Worm (Caenorhabditis elegans) whole organism, young adult: Measurements from ENCODE around the gene insc-1.

Experiments
- F37B4.10 ChIP-seq: fragments of 200-800 bp; sonication (Bioruptor generic); IDR thresholded peaks from 2 replicates; pipeline ENCODE4 v1.3.6; 2022; ENCODE audit warnings: missing genetic modification characterization, missing compliant biosample characterization
- Y53G8AR.9 ChIP-seq: fragments of 200-800 bp; sonication (Bioruptor generic); conservative IDR thresholded peaks from 2 replicates; pipeline ENCODE4 v1.3.6; 2022; ENCODE audit warnings: missing genetic modification reagents, missing genetic modification characterization, missing compliant biosample characterization
- Y95B8A.8 ChIP-seq: fragments of 200-800 bp; sonication (Bioruptor generic); IDR thresholded peaks from 2 replicates; pipeline ENCODE4 v1.3.6; 2022; ENCODE audit warnings: missing genetic modification reagents, missing genetic modification characterization, missing compliant biosample characterization
- aptf-3 ChIP-seq: fragments of 200-800 bp; sonication (Bioruptor generic); IDR thresholded peaks from 2 replicates; pipeline ENCODE4 v1.3.6; 2022; ENCODE audit warnings: missing genetic modification characterization, missing compliant biosample characterization
- attf-5 ChIP-seq: fragments of 200-800 bp; sonication (Bioruptor generic); optimal IDR thresholded peaks from 2 replicates; lab custom pipeline; 2018; ENCODE audit warnings: mild to moderate bottlenecking, missing genetic modification characterization, missing compliant biosample characterization
- dox-1 ChIP-seq: fragments of 200-800 bp; sonication (Bioruptor generic); IDR thresholded peaks from 2 replicates; pipeline ENCODE4 v1.3.6; 2022; ENCODE audit warnings: missing genetic modification reagents, missing genetic modification characterization, missing compliant biosample characterization
- pbrm-1 ChIP-seq: fragments of 200-800 bp; sonication (Bioruptor generic); IDR thresholded peaks from 2 replicates; pipeline ENCODE4 v1.3.6; 2022; ENCODE audit warnings: missing genetic modification reagents, missing genetic modification characterization, missing compliant biosample characterization
- snpc-4 ChIP-seq, 5 experiments: fragments of 150-350 bp in 1 of 5; sonication (generic microtip) in 4 of 5; optimal IDR thresholded peaks; 2 replicates each; lab custom pipeline; 2014 to 2018; ENCODE audit warnings: missing genetic modification characterization in 5 of 5, missing biosample characterization in 3 of 5, antibody characterized with exemption in 2 of 5, mild to moderate bottlenecking in 2 of 5, missing compliant biosample characterization in 2 of 5, missing genotype in 2 of 5, moderate library complexity in 2 of 5, missing genetic modification reagents in 1 of 5
- unc-130 ChIP-seq: sonication (generic microtip); optimal IDR thresholded peaks from 2 replicates; lab custom pipeline; 2016; ENCODE audit warnings: missing genetic modification reagents, missing genetic modification characterization, missing compliant biosample characterization

DNA sequence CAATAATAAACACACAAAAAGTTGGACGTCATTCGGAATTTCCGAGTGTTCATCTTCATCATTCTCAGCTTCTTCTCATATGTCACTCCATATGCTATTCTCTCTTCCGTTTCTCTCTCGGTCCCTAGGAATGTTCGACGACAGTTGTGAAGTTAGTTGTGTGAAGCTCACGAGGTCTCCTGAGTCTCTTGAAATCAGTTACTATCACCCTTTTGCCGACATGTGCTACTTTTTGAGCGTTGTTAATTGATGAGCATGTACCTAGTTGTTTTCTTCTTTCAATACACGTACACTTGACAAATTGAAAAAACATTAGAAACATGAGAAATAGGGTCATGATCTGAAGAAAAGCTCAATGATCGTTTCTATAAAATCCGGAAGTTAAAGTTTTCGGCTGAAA is 35.4 kb upstream of the insc-1 start:
- no peak for TF ChIP-seq dox-1 (GFP tag; lab: Robert Waterston, UW)
- TF ChIP-seq Y53G8AR.9 (GFP tag; lab: Robert Waterston, UW), result no peak
- no peak for TF ChIP-seq attf-5 (GFP tag; lab: Kevin White, UChicago)
- no peak for TF ChIP-seq snpc-4 (GFP tag; optimal IDR thresholded peaks at IDR 0.05; lab: Kevin White, UChicago)
- no peak for TF ChIP-seq snpc-4 (tag; optimal IDR thresholded peaks at IDR 0.05; lab: Kevin White, UChicago)
- no peak for TF ChIP-seq Y95B8A.8 (GFP tag; lab: Robert Waterston, UW)
- no peak for TF ChIP-seq pbrm-1 (GFP tag; lab: Robert Waterston, UW)
- TF ChIP-seq F37B4.10 (GFP tag; lab: Robert Waterston, UW), result no peak
- no peak for TF ChIP-seq unc-130 (GFP tag; lab: Kevin White, UChicago)
- TF ChIP-seq aptf-3 (GFP tag; lab: Robert Waterston, UW), result no peak
